Fruit fly (Drosophila melanogaster) whole organism, wandering third instar larva: ENCODE results near the gene sens.

ENCODE experiments used
- Myc ChIP-seq: fragments of >200 bp; optimal IDR thresholded peaks from 2 replicates; lab custom pipeline; 2017
- Vsx2 ChIP-seq: fragments of 200-300, 225-300 bp; sonication (Bioruptor generic); optimal IDR thresholded peaks from 2 replicates; lab custom pipeline; 2018; ENCODE audit warnings: missing biosample characterization, missing genetic modification characterization; ENCODE audit not compliant: partially characterized antibody
- ey ChIP-seq: fragments of 200-800 bp; sonication (Bioruptor generic); optimal IDR thresholded peaks from 2 replicates; lab custom pipeline; 2016; ENCODE audit warnings: missing biosample characterization, missing genetic modification characterization

dm6 chr3L:13437036-13437435 is 36.1 kb upstream of the sens start, which contains the start of gene CG10154:
- TF ChIP-seq Vsx2 (GFP tag; lab: Kevin White, UChicago) (no peak), ey (GFP tag; lab: Kevin White, UChicago) (no peak), Myc (lab: Kevin White, UChicago) (no peak)
